Fruit fly (Drosophila melanogaster): ENCODE results near the gene chm.

The chm gene

DNA sequence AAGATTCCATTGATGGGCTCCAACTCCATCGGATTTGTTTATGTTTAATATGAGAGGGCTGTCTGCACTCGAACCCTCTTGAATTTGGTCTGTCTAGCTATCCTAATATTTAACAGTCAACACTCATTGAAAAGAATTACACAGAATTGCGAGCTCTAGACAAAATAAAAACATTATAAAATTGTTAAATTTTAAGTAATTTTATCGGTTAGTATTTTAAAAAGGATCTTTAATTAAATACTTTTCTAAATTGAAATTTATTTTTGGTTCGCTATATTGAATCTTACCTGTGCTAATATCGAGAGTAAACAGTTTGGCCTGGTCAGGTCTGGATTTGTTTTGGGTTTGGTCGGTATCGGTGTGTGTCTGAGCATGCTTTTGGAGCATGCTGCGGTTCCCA, 10.6 kb upstream of the chm start (continued):
- TF ChIP-seq zen2 (GFP tag; IDR thresholded peaks at IDR 0.05; ENCODE audit: partially characterized antibody), result no peak
- no peak for TF ChIP-seq HmgD (GFP tag; optimal IDR thresholded peaks at IDR 0.05)
- no peak for TF ChIP-seq amos (GFP tag; IDR thresholded peaks at IDR 0.05; ENCODE audit: partially characterized antibody)
- peak; percentile 87 for TF ChIP-seq row (GFP tag; IDR thresholded peaks at IDR 0.05)
- TF ChIP-seq CG2129 (GFP tag; IDR thresholded peaks at IDR 0.05; ENCODE audit: partially characterized antibody), result no peak
- TF ChIP-seq jumu (GFP tag; optimal IDR thresholded peaks at IDR 0.05), result no peak
- TF ChIP-seq HLHmδ (GFP tag; optimal IDR thresholded peaks at IDR 0.05), result no peak
- TF ChIP-seq fd96Cb (tag; optimal IDR thresholded peaks at IDR 0.05), result peak; percentile 55
- TF ChIP-seq CG9876 (GFP tag; optimal IDR thresholded peaks at IDR 0.05), result no peak
- TF ChIP-seq Aef1 (GFP tag; IDR thresholded peaks at IDR 0.05), result peak; percentile 82
- peak; percentile 68 for TF ChIP-seq Dek (tag; optimal IDR thresholded peaks at IDR 0.05)
- TF ChIP-seq CG10431 (GFP tag; optimal IDR thresholded peaks at IDR 0.05), result peak; percentile 2
- peak; percentile 79 for TF ChIP-seq NfI (GFP tag; optimal IDR thresholded peaks at IDR 0.05)
- no peak for TF ChIP-seq da (GFP tag; optimal IDR thresholded peaks at IDR 0.05)
- no peak for TF ChIP-seq Poxn (GFP tag; IDR thresholded peaks at IDR 0.05)
- no peak for TF ChIP-seq bigmax (GFP tag; optimal IDR thresholded peaks at IDR 0.05)
- TF ChIP-seq wek (GFP tag; optimal IDR thresholded peaks at IDR 0.05), result no peak
- peak; percentile 87 for TF ChIP-seq unpg (GFP tag; optimal IDR thresholded peaks at IDR 0.05)
- peak; percentile 62 for TF ChIP-seq klu (GFP tag; IDR thresholded peaks at IDR 0.05)
- peak in 1 of 3 experiments; percentile 43 for TF ChIP-seq lola (GFP tag; optimal IDR thresholded peaks at IDR 0.05)
- peak; percentile 86 for TF ChIP-seq CG2712 (tag; optimal IDR thresholded peaks at IDR 0.05)
- peak; percentile 85 for TF ChIP-seq CG9817 (tag; optimal IDR thresholded peaks at IDR 0.05)
- no peak for TF ChIP-seq usp (GFP tag; optimal IDR thresholded peaks at IDR 0.05)
- TF ChIP-seq CG8290 (GFP tag; optimal IDR thresholded peaks at IDR 0.05), result no peak
- TF ChIP-seq CG8290 (tag; optimal IDR thresholded peaks at IDR 0.05), result peak in 1 of 2 experiments; percentile 16
- TF ChIP-seq GATAe (GFP tag; conservative IDR thresholded peaks at IDR 0.05), result no peak
- TF ChIP-seq run (tag; optimal IDR thresholded peaks at IDR 0.05), result peak; percentile 33
- peak; percentile 72 for TF ChIP-seq CG17361 (GFP tag; IDR thresholded peaks at IDR 0.05)
- TF ChIP-seq CG8359 (GFP tag; optimal IDR thresholded peaks at IDR 0.05; ENCODE audit: borderline replicate concordance), result no peak
- TF ChIP-seq trem (tag; optimal IDR thresholded peaks at IDR 0.05), result peak; percentile 37
- TF ChIP-seq dimm (GFP tag; IDR thresholded peaks at IDR 0.05), result peak; percentile 37; the same call in 1 of the 2 replicates
- peak; percentile 36 for TF ChIP-seq CG11723 (GFP tag; optimal IDR thresholded peaks at IDR 0.05)
- TF ChIP-seq crol (GFP tag; IDR thresholded peaks at IDR 0.05), result no peak
- TF ChIP-seq slou (GFP tag; optimal IDR thresholded peaks at IDR 0.05), result peak; percentile 12
- TF ChIP-seq tap (tag; optimal IDR thresholded peaks at IDR 0.05), result peak; percentile 83
- 0 out of 2 replicates have a peak, but pooled peaks have one; percentile 53 for TF ChIP-seq CG17612 (GFP tag; IDR thresholded peaks at IDR 0.05)
- peak; percentile 56 for TF ChIP-seq nerfin-1 (tag; optimal IDR thresholded peaks at IDR 0.05)
- TF ChIP-seq CG4328 (GFP tag; optimal IDR thresholded peaks at IDR 0.05), result peak; percentile 29
- TF ChIP-seq Deaf1 (tag; optimal IDR thresholded peaks at IDR 0.05), result peak; percentile 63
- peak; percentile 64 for TF ChIP-seq Hsf (GFP tag; optimal IDR thresholded peaks at IDR 0.05)
- no peak for TF ChIP-seq CkIIα-i1 (GFP tag; IDR thresholded peaks at IDR 0.05)
- TF ChIP-seq dm (GFP tag; optimal IDR thresholded peaks at IDR 0.05), result no peak
- peak; percentile 56 for TF ChIP-seq CG3281 (GFP tag; optimal IDR thresholded peaks at IDR 0.05)
- TF ChIP-seq Neu2 (GFP tag; optimal IDR thresholded peaks at IDR 0.05; ENCODE audit: borderline replicate concordance), result no peak
- TF ChIP-seq Lhr (GFP tag; optimal IDR thresholded peaks at IDR 0.05), result no peak
- no peak for TF ChIP-seq sna (GFP tag; IDR thresholded peaks at IDR 0.05; ENCODE audit: partially characterized antibody)
- no peak for TF ChIP-seq Lpt (GFP tag; optimal IDR thresholded peaks at IDR 0.05)
- peak; percentile 66 for TF ChIP-seq CG10267 (tag; optimal IDR thresholded peaks at IDR 0.05)
- no peak for TF ChIP-seq BtbVII (GFP tag; optimal IDR thresholded peaks at IDR 0.05)
- no peak for TF ChIP-seq hb (GFP tag; IDR thresholded peaks at IDR 0.05; ENCODE audit: partially characterized antibody)
- TF ChIP-seq tin (GFP tag; optimal IDR thresholded peaks at IDR 0.05), result peak; percentile 54

All from whole organism, embryonic.